Worm (Caenorhabditis elegans) whole organism, dauer: ENCODE results near the gene srh-87.
"Not testable (repeated sequence)": the region's sequence is repeated elsewhere in the genome, so short reads cannot be mapped to it uniquely, and the experiment has no call there.

ENCODE experiments used
- unc-62 ChIP-seq: sonication (generic microtip); optimal IDR thresholded peaks from 2 replicates; lab custom pipeline; 2017; ENCODE audit warnings: missing biosample characterization, missing genetic modification reagents, missing genetic modification characterization

srh-87 gene

DNA sequence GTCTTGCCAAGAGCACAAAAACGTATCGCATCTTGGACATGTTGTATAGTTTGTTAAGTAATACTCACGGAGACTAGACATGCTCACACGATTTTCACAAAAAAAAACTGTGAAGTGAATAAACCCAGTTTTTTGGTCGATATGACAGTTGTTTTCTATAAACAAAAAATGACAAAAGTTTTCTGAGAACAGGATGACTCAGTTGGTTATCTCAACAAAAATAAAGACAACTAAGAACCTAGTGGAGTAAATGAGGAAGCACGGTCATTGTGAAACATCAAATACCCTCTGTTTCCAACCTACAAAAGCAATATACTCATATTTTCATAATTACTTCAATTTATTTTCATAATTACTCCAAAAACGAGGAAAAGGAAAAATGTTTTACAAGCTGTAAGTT is at the start of gene srh-87:
Gene srh-87 (minus strand): TSS at position 101 of the 400 bp plus-strand sequence.
- TF ChIP-seq unc-62: no peak

DNA sequence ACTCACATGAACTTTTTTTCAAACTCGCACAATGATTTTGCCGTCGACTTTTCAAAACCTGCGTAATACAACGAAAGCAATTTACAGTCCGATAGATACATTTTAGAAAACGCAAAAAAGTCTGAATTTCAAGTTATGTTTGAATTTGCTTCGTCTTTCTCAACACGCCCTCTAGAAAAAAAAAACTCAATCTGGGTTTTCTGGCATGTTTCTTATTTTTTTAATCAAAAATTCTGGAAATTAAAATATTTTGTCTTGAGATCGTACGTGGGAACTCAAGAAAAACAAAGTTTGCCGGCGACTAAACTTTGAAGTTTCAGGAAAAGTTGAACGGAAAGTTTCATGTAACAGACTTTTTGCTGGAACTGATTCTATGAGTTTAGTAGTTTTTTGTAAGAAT is 48.3 kb upstream of the srh-87 start, which contains the start of gene srw-115:
Gene srw-115 (minus strand): TSS at position 101 of the 400 bp plus-strand sequence.
- TF ChIP-seq unc-62: no peak

DNA sequence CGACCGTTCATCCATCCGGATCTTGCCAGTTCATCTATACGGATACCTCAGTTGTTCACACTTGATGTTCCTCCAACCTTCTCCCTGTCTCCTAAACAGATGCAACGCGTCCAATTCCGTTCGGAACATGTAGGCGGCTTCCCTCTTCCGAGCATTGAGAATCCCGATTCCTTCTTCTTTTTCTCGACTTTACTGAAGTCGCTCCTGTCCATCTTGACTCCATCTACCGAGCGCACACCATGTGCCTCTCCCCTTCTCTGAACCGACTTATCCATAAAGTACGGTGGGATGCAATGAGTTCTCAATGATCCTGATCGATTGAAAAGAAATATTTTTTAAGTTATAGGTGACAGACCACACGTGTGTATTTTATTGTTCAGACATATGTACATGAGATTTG is 46.6 kb upstream of the srh-87 start:
- no peak for TF ChIP-seq unc-62

DNA sequence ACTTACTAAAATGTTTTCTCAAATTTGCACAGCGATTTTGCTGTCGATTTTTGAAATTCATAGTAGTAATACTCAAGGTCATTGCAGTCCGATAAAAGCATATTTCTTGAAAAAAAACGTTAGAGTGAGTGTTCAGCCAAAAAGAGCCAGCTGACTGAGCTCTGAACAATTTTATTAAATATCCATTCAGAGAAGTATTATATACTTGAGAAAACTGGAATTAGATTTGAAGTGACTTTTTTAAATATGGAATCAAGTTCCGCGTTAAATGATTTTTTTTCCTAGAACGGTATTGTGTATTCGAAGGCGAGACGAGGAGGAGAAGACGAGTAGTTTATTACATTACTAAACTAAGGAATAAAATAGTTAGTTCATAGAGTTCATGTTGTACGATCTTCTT is 46.0 kb upstream of the srh-87 start, which contains the start of gene srw-121:
Gene srw-121 (minus strand): TSS at position 101 of the 400 bp plus-strand sequence.
- TF ChIP-seq unc-62: no peak

DNA sequence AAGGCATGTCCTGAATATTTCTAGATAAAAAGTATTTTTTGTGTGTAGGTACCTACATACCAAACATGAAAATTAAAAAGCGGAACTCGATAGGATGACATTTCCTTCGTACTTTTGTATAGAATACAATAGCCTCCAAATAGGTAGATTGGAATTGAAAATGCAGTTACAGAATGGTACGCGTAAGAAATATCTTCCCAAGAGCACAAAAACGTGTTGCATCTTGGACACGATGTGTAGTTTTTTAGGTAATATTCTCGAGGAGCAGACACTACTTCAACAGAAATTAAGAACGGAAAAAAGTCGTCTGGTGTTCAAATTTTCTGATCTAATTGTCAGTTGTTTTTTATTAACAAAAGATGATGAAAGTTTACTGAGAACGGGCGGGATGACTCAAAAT is 41.9 kb upstream of the srh-87 start, which contains the start of gene srh-85:
Gene srh-85 (minus strand): TSS at position 101 of the 400 bp plus-strand sequence.
- no peak for TF ChIP-seq unc-62

DNA sequence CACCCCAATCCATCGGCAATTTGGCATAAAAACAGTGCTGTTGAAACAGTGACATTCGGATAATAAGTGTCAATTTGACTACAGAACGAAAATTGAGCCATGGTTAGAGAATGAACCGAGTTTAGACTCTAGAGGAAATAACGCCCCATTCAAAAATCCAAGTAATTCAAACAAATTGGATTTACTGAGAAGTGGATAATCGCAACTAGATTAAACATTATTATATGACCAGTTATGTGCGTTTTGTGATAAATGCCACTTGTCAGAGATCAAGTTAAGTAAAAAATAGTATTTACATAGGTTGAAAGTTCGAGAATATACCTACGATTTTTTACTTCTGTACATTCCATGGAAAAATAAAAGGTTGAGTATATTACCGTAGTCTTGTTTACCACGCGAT is 39.8 kb upstream of the srh-87 start, which contains the start of gene srw-139:
Gene srw-139 (minus strand): TSS at position 101 of the 400 bp plus-strand sequence.
- TF ChIP-seq unc-62: no peak

DNA sequence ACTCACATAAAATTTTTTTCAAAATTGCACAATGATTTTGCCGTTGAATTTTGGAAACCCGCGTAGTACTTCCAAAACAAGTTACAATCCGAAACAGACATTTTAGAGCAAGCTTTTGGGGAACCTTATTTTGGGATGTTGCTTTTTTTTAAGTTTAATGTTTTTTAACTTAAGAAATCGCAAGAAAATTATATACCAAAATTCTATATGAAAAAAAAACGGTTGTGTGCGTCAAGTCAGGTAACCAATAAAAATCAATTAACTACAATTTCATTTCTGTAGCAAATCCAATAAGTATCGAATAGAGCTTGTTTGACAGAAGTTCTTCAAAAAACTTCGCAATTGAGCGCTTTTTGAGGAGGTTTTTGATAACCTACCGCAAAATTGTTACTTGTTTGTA is 37.8 kb upstream of the srh-87 start, which contains the start of gene srw-117:
Gene srw-117 (minus strand): TSS at position 101 of the 400 bp plus-strand sequence.
- TF ChIP-seq unc-62: no peak

DNA sequence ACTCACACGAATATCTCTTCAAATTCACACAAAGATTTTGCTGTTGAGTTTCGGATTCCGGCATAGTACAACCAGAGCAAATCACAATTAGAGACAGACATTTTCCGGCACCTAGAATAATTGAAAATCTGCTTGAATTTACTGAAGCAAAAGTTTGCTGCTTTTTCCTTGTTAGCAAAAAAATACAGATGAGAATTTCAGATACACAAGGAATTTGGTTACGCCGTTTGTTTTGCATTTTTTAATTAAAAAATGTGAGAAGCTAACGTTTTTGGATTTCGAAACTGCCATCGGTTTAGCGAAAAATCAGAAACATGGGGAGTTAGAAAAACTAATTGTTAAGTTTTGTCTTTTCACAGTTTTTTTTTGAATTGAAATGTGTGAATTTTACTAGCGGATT is 34.5 kb upstream of the srh-87 start, which contains the start of gene srw-118:
Gene srw-118 (minus strand): TSS at position 101 of the 400 bp plus-strand sequence.
- TF ChIP-seq unc-62: no peak

DNA sequence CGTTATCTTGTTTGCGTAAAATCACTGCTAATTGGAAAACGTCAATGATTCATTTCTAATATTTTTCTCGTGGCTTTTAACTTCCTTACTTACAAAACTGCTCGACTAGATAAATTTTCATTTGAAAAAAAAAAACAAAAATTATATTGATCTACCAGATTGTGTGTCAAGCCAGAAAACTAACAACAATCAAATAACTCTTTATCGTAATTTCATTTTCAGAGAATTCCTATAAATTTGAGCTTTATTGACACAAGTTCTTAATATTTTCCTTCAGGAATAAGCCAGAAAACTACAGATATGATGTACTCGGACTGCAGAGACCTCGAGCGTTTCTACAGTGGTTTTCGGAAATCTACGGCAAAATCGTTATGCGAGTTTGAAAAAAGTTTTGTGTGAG is 30.8 kb upstream of the srh-87 start, which contains the start of gene srw-124:
Gene srw-124 (plus strand): TSS at position 301 of the 400 bp plus-strand sequence.
- no peak for TF ChIP-seq unc-62

DNA sequence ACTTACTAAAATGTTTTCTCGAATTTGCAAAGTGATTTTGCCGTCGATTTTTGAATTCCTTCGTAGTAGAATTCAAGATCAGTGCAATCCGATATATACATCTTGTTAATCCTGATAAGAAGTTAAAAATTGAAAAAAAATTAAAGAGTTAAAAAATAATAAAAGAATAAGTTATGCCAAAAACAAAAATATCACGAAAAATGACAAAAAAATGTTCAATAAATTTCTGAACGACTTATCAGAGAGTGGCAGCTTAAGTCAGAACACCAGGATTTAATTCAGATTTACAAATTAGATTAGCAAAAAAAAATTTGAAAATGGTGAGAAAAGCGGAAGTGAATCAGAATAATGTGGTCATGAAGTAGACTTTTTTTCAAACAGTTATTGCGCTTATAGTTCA is 29.8 kb upstream of the srh-87 start, which contains the start of gene srw-123:
Gene srw-123 (minus strand): TSS at position 101 of the 400 bp plus-strand sequence.
- TF ChIP-seq unc-62: not testable (repeated sequence)

DNA sequence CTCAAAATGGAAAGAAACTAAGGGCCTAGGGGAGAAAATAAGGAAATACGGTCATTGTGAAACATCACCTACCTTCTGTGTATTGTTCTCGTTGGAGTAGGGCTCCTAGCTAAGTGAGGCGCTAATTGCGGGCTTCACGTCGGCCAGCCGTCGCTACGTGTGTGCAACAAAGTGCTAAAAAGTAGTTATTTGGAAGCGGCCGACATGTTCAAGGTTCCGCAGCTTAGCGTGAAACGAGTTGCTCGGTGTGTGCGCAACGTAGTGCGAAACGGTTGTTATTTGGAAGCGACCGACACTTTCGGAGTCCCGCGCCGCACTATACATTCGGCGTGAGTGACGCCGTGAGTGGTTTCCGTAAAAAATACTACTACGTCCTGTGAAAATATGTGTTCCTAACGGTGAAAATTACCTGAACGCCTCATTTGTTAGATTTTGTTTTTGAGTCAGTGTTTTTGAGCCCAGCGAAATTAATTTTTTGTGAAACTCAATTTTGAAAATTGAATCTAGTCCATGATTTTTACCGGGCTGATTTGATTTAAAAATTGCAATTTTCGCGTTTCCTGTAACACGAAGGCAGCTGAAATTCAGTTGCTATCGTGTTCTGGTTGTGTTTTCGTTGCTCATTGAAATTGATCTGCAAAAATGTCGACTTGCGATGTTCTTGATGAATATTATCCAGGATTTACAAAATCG is 26.0 kb upstream of the srh-87 start, which contains the start of gene srw-129:
Gene srw-129 (plus strand): TSS at position 643 of the 693 bp plus-strand sequence.
- TF ChIP-seq unc-62: no peak

DNA sequence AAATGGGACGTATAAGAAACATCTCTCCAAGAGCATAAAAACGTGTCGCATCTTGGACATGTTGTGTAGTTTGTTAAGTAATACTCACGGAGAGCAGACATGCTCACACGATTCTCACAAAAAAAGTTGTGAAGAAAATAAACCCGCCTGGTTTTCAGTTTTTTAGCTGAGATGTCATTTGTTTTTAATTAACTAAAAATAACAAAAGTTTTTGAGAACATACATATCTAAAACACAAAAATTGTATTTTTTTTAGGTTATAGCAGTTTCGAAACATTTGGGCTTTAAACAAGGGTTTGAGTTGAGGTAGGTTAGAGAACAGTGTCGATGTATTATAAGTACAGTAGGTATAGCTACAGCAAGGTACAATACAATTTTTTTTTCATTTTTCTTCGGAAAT is 19.3 kb upstream of the srh-87 start, which contains the start of gene srh-88:
Gene srh-88 (minus strand): TSS at position 101 of the 400 bp plus-strand sequence.
- no peak for TF ChIP-seq unc-62

DNA sequence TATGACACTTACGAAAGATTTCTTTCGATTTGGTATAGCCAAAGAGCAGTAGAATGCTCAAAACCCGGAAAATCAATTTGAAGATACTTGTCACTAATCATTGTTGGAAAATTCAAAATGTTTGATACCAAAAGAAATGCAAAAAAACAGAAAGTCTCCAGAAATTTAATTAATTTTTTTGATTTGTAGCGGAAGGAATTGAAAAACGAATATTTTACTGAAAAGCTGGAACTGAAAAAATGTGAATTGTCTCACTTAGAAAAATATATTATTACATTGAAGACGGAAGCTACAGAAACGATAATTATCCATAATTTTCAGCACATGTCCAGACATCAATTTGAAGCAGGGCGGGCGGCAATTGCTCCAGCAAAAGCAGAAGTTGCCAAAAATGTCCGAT is 17.5 kb upstream of the srh-87 start, which contains the start of gene srw-138:
Gene srw-138 (minus strand): TSS at position 101 of the 400 bp plus-strand sequence.
- no peak for TF ChIP-seq unc-62

DNA sequence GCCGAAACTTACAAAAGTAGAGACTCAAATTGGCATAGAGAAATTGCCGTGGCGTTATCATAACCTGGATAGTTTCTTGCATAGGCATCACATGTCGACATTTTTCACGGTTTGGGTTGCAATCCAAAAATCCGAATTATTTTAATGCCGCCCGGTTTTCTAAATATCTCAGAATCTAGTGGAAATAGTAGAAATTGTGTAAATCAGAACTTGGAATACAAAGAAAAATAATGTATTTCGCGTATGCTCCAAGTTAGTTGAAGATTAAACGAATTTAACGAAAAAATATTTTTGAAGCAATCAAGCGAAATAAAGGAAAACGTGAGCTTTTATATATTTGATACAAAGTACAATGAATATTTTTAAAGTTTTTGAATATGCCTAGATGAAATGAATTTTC is 15.4 kb upstream of the srh-87 start, which contains the start of gene srw-144:
Gene srw-144 (minus strand): TSS at position 101 of the 400 bp plus-strand sequence.
- no peak for TF ChIP-seq unc-62

DNA sequence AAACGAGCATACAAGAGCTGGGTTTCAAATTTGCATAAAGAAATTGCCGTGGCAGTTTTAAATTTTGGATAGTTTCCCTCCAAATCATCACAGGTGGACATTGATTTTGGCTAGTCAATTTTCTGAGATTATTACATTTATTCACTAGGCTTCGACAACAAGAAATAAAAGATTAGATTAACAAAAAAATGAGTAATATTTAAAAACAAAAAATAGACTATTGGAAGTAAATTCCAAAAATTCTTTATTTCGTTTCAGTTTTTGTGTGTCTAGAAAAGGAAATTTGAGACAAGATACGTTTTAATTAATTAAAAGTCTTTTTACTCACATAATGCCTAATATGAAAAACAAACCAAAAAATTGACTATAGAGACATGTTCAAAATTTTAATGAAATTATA is 12.7 kb upstream of the srh-87 start, which contains the start of gene srw-142:
Gene srw-142 (minus strand): TSS at position 101 of the 400 bp plus-strand sequence.
- TF ChIP-seq unc-62: no peak

DNA sequence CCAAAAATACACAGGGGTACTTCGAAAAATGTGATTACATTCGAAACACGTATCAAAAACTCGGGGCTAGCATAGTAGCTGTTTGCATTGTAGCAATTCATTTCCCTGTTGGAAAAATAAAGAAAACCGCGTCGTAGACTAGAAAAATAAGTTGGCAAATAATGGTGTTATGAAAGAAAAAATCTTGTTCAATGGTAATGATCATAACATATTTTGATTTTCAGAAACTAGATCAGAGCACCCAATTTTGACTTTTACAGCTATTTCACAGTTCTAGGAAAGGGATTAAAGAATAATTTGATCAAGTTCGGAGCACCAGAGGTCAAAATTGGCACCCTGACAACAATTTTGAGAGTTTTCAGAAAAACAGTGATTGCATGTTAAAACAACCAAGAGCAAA is 9.8 kb upstream of the srh-87 start, which contains the start of gene srh-248:
Gene srh-248 (minus strand): TSS at position 101 of the 400 bp plus-strand sequence.
- TF ChIP-seq unc-62: not testable (repeated sequence)

DNA sequence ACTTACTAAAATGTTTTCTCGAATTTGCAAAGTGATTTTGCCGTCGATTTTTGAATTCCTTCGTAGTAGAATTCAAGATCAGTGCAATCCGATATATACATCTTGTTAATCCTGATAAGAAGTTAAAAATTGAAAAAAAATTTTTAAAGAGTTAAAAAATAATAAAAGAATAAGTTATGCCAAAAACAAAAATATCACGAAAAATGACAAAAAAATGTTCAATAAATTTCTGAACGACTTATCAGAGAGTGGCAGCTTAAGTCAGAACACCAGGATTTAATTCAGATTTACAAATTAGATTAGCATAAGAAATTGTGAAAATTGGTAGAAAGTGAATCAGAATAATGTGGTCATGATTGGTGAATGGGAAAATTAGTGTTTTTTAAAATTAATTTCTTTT is 6.6 kb upstream of the srh-87 start, which contains the start of gene srw-122:
Gene srw-122 (minus strand): TSS at position 101 of the 400 bp plus-strand sequence.
- TF ChIP-seq unc-62: not testable (repeated sequence)
